Worm (Caenorhabditis elegans) whole organism, early embryonic: Measurements from ENCODE around the gene srbc-6.

Source experiments
- F13C5.2 ChIP-seq: sonication (generic microtip); optimal IDR thresholded peaks from 2 replicates; lab custom pipeline; 2017; ENCODE audit warnings: mild to moderate bottlenecking, missing genetic modification characterization, inconsistent platforms, missing compliant biosample characterization
- ama-1 ChIP-seq: fragments of 150-350 bp; optimal IDR thresholded peaks from 2 replicates; lab custom pipeline; 2014
- ceh-13 ChIP-seq: fragments of 200-800 bp; sonication (Bioruptor generic); optimal IDR thresholded peaks from 2 replicates; lab custom pipeline; 2018; ENCODE audit warnings: mild to moderate bottlenecking, missing genetic modification characterization, missing compliant biosample characterization
- ceh-36 ChIP-seq: sonication (generic microtip); optimal IDR thresholded peaks from 2 replicates; lab custom pipeline; 2016; ENCODE audit warnings: missing genetic modification characterization, inconsistent platforms, missing compliant biosample characterization
- flt-1 ChIP-seq: fragments of 200-800 bp; sonication (Bioruptor generic); IDR thresholded peaks from 2 replicates; pipeline ENCODE4 v1.3.6; 2022; ENCODE audit warnings: missing genetic modification characterization, missing compliant biosample characterization
- hmbx-1 ChIP-seq: sonication (generic microtip); optimal IDR thresholded peaks from 2 replicates; lab custom pipeline; 2016; ENCODE audit warnings: mild to moderate bottlenecking, missing genetic modification characterization, missing compliant biosample characterization
- hmg-4 ChIP-seq: fragments of 200-800 bp; sonication (Bioruptor generic); optimal IDR thresholded peaks from 2 replicates; lab custom pipeline; 2018; ENCODE audit warnings: mild to moderate bottlenecking, missing genetic modification characterization, missing compliant biosample characterization
- hnd-1 ChIP-seq: sonication (generic microtip); optimal IDR thresholded peaks from 2 replicates; lab custom pipeline; 2016; ENCODE audit warnings: missing genetic modification characterization, missing compliant biosample characterization
- pes-1 ChIP-seq: fragments of 200-800 bp; sonication (Bioruptor generic); IDR thresholded peaks from 2 replicates; pipeline ENCODE4 v1.3.6; 2022; ENCODE audit warnings: missing genetic modification reagents, missing genetic modification characterization, missing compliant biosample characterization
- sea-1 ChIP-seq: fragments of 200-800 bp; sonication (Bioruptor generic); conservative IDR thresholded peaks from 2 replicates; pipeline ENCODE4 v1.3.6; 2022; ENCODE audit warnings: missing genetic modification characterization, missing compliant biosample characterization
- tbx-37 ChIP-seq: fragments of 200-800 bp; sonication (Bioruptor generic); conservative IDR thresholded peaks from 2 replicates; pipeline ENCODE4 v1.3.6; 2022; ENCODE audit warnings: missing genetic modification reagents, missing genetic modification characterization, missing compliant biosample characterization
- tra-4 ChIP-seq: sonication (generic microtip); optimal IDR thresholded peaks from 2 replicates; lab custom pipeline; 2017; ENCODE audit warnings: missing genetic modification characterization, missing compliant biosample characterization

DNA sequence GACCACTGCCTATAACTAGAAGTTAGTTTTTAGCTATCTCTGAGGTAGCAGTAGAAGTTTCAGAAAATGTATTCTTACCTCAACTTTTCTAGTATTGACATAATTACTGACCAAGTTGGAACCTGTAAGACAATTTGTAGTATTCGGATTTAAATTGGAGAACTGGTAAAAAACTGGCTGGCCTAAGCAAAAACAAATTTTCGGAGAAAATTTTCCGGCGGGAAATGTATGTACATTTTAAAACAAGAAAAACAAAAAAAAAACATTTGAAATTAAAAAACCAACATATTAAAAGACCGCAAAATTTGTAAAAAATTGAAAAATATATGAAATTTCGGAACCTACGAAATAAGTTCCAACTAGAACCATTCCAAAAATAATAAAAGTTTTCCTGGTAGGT, 23.0 kb upstream of the srbc-6 start, which contains the start of gene srab-11:
- TF ChIP-seq pes-1 (GFP tag; lab: Robert Waterston, UW) (no peak), tbx-37 (no peak), sea-1 (GFP tag; lab: Robert Waterston, UW) (no peak), hmbx-1 (tag; lab: Kevin White, UChicago) (no peak), ama-1 (lab: Kevin White, UChicago) (no peak), ceh-13 (GFP tag; lab: Kevin White, UChicago) (no peak), tra-4 (tag; lab: Kevin White, UChicago) (no peak), F13C5.2 (tag; lab: Kevin White, UChicago) (no peak), flt-1 (no peak), hmg-4 (GFP tag; lab: Kevin White, UChicago) (no peak), hnd-1 (no peak), ceh-36 (no peak)
